Worm (Caenorhabditis elegans): ENCODE data around the gene acox-1.6.
A peak's percentile ranks its signal among the peaks of the same experiment; 100 is the strongest.

acox-1.6 gene

DNA sequence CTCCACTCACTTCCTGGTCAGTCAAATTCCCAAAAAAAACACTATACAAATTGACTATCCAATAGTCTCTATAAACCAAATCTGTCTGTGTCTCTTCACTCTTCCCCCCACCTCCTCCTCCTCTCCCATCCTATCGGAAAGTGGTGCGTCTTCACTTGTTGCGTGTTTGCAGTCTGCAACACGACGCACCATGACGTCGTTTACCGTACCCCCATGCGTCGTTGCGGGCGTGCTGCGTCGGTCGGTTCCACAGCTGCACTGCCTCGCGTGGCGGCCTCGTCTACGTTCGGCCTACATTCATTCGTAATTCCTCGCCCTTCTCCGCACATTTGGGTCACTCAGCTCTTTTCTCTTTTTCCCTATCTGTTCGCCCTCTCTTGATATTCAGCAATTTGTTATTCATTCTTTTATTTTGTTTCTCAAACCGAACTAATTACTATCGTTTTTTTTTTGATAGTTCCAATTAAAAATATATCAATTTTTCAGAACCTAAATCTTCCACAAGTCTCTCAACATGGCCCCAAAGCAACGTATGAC, 2.8 kb upstream of the acox-1.6 start, which contains the start of gene serp-1.1 (continued):
- TF ChIP-seq sdc-2 (tag; optimal IDR thresholded peaks at IDR 0.05) (peak; percentile 93), syd-9 (tag; optimal IDR thresholded peaks at IDR 0.05) (peak; percentile 81), ttx-3 (tag; optimal IDR thresholded peaks at IDR 0.05) (peak; percentile 21), rnt-1 (tag; optimal IDR thresholded peaks at IDR 0.05) (peak; percentile 94), ahr-1 (tag; optimal IDR thresholded peaks at IDR 0.05) (peak; percentile 5), nhr-11 (tag; optimal IDR thresholded peaks at IDR 0.05) (no peak), ceh-22 (tag; optimal IDR thresholded peaks at IDR 0.05) (peak; percentile 88), elt-4 (tag; optimal IDR thresholded peaks at IDR 0.05) (no peak), ceh-30 (tag; optimal IDR thresholded peaks at IDR 0.05) (no peak), npax-4 (tag; optimal IDR thresholded peaks at IDR 0.05) (peak; percentile 6), gmeb-2 (tag; optimal IDR thresholded peaks at IDR 0.05) (no peak), zip-5 (tag; optimal IDR thresholded peaks at IDR 0.05) (no peak), fkh-6 (tag; optimal IDR thresholded peaks at IDR 0.05) (peak; percentile 24), C08G9.2 (tag; optimal IDR thresholded peaks at IDR 0.05) (peak; percentile 75), Y22D7AL.16 (tag; optimal IDR thresholded peaks at IDR 0.05) (no peak), tbx-2 (tag; optimal IDR thresholded peaks at IDR 0.05) (peak; percentile 97), ceh-31 (tag; optimal IDR thresholded peaks at IDR 0.05) (peak; percentile 97), fkh-10 (GFP tag; optimal IDR thresholded peaks at IDR 0.05) (peak; percentile 25), K02D7.2 (tag; optimal IDR thresholded peaks at IDR 0.05) (no peak), elt-2 (tag; optimal IDR thresholded peaks at IDR 0.05) (peak; percentile 89), unc-86 (tag; optimal IDR thresholded peaks at IDR 0.05) (peak; percentile 38), sox-2 (GFP tag; IDR thresholded peaks at IDR 0.05) (no peak), ets-4 (tag; optimal IDR thresholded peaks at IDR 0.05) (peak; percentile 78), hlh-6 (tag; optimal IDR thresholded peaks at IDR 0.05) (peak; percentile 61), F13H6.1 (tag; optimal IDR thresholded peaks at IDR 0.05) (peak; percentile 88), sox-4 (tag; optimal IDR thresholded peaks at IDR 0.05) (peak; percentile 62), hlh-15 (tag; optimal IDR thresholded peaks at IDR 0.05) (no peak), fax-1 (tag; optimal IDR thresholded peaks at IDR 0.05) (peak; percentile 43), hlh-8 (tag; optimal IDR thresholded peaks at IDR 0.05) (peak; percentile 77), pag-3 (tag; optimal IDR thresholded peaks at IDR 0.05; ENCODE audit: borderline replicate concordance) (peak; percentile 52), odd-2 (tag; optimal IDR thresholded peaks at IDR 0.05) (no peak)

DNA sequence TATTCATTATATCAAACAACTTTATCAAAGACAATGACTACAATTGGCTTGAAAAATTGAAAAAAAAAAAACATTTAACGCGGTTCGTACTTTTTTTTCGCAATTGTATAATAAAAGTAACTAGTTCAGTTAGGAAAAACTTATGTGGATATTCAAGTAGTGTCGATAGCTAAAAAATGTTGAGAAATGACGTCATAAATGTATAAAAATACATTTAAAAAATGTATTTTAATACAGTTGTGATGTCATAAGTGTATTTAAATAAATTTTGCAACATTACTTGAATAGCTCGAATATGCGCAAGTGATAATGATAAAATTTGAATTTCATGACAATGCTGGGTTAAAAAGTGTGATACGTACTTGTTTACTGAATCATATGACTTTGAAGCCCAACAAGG, 6.8 kb downstream of the acox-1.6 start:
- TF ChIP-seq ceh-45 (GFP tag; IDR thresholded peaks at IDR 0.05) (no peak), C08G9.2 (tag; optimal IDR thresholded peaks at IDR 0.05) (no peak), hlh-30 (tag; optimal IDR thresholded peaks at IDR 0.05; ENCODE audit: insufficient read depth) (no peak), hlh-6 (tag; optimal IDR thresholded peaks at IDR 0.05) (no peak), ahr-1 (tag; optimal IDR thresholded peaks at IDR 0.05) (no peak), unc-3 (GFP tag; conservative IDR thresholded peaks at IDR 0.05) (no peak), unc-3 (tag; optimal IDR thresholded peaks at IDR 0.05) (no peak), ceh-31 (tag; optimal IDR thresholded peaks at IDR 0.05) (no peak)

DNA sequence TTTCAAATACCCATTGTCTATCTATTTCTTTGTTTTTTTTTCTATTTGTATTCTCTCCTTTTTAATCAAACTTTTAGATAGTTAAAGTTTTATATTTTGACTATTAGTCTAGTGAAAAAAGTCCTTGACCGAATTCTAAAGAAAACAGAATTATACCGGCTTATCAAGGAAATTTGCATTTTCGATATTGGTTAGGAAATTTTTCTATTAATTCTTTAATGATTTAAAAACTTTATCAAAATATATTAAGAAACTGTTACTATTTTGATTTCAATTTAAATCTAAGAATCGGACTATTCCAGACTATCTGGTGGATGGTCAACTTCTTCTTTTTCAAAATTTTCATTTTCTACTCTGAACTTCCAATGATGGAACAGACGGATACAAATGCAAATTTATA, 10.3 kb downstream of the acox-1.6 start, which contains the start of gene Y7A5A.20:
TSS of gene Y7A5A.20 (plus strand) at position 301 of the 400 bp plus-strand sequence.
- no peak for TF ChIP-seq fkh-10 (GFP tag; optimal IDR thresholded peaks at IDR 0.05)
- TF ChIP-seq elt-2 (tag; optimal IDR thresholded peaks at IDR 0.05) = no peak
- TF ChIP-seq ceh-6 (GFP tag; optimal IDR thresholded peaks at IDR 0.05) = no peak
- no peak for TF ChIP-seq ceh-48 (tag; optimal IDR thresholded peaks at IDR 0.05)
- no peak for TF ChIP-seq hlh-15 (tag; optimal IDR thresholded peaks at IDR 0.05)
- TF ChIP-seq hlh-13 (GFP tag; optimal IDR thresholded peaks at IDR 0.05) = no peak
- TF ChIP-seq ceh-2 (tag; optimal IDR thresholded peaks at IDR 0.05) = no peak
- no peak for TF ChIP-seq ama-1 (optimal IDR thresholded peaks at IDR 0.05)
- TF ChIP-seq ceh-31 (tag; optimal IDR thresholded peaks at IDR 0.05) = no peak
- TF ChIP-seq tbx-2 (tag; optimal IDR thresholded peaks at IDR 0.05) = no peak
- TF ChIP-seq ceh-9 (tag; optimal IDR thresholded peaks at IDR 0.05) = no peak
- no peak for TF ChIP-seq ceh-14 (tag; optimal IDR thresholded peaks at IDR 0.05)
- no peak for TF ChIP-seq ttx-3 (tag; optimal IDR thresholded peaks at IDR 0.05)

All from whole organism, late embryonic.